Worm (Caenorhabditis elegans): ENCODE measurements around the gene aagr-2.

The aagr-2 gene

DNA sequence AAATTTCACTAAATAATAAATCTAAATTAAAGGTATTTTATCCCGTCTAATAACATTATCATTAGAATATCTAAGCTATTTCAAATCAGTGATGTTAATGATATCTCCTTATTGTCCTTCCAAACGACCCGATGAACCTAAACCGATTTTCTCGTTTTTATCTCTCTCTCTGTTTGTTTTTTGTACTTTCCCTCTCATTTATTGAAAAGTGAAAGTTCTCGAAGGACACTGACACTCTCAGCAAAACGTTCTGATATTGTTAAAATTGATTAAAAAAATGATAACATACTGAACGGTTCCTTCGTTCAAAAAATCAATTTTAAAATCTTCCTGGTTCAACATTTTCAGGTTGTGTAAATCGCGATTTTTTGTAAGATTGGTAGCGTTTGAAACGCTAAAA, 49.0 kb downstream of the aagr-2 start, which contains the start of gene F11G11.13:
Gene F11G11.13 (minus strand): TSS at position 89 of the 400 bp plus-strand sequence.
- TF ChIP-seq klf-2 (GFP tag; conservative IDR thresholded peaks at IDR 0.05) (no peak), ztf-23 (GFP tag; IDR thresholded peaks at IDR 0.05) (no peak), tab-1 (GFP tag; IDR thresholded peaks at IDR 0.05) (no peak), flt-1 (GFP tag; IDR thresholded peaks at IDR 0.05) (no peak), med-1 (GFP tag; optimal IDR thresholded peaks at IDR 0.05; ENCODE audit: insufficient read depth) (no peak), T22C8.4 (GFP tag; IDR thresholded peaks at IDR 0.05) (no peak), ref-1 (GFP tag; conservative IDR thresholded peaks at IDR 0.05) (no peak), cog-1 (tag; optimal IDR thresholded peaks at IDR 0.05) (no peak)

DNA sequence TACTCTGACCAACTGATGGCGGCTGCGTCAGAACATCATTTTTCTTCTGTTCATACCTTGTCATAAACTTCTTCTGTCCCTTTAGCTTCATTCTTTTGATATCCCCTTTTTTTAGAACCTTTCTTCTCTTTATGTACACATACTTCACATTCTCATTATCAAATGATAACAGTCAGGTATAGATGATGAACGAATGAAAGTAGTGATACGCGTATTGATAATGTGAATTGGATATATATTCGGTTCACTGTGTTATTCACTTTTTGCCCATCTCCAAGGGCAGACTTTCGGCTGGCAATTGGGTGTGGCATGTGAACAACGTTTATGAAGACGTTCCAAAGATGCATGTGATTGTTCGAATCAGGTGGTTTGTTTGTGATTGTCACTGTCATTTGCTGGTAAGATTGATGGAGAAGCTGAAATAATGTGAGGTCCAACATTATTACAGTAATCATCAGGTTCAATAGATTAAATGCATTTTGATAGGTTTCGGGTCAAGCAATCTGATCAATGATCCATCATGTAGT, 50.6 kb downstream of the aagr-2 start, which contains the start of gene F11G11.15:
Gene F11G11.15 (plus strand): TSS at position 511 of the 527 bp plus-strand sequence.
- no peak for TF ChIP-seq klf-2 (GFP tag; conservative IDR thresholded peaks at IDR 0.05)
- TF ChIP-seq tab-1 (GFP tag; IDR thresholded peaks at IDR 0.05), result no peak
- TF ChIP-seq med-1 (GFP tag; optimal IDR thresholded peaks at IDR 0.05; ENCODE audit: insufficient read depth), result no peak
- no peak for TF ChIP-seq ref-1 (GFP tag; conservative IDR thresholded peaks at IDR 0.05)
- no peak for TF ChIP-seq ztf-23 (GFP tag; IDR thresholded peaks at IDR 0.05)
- no peak for TF ChIP-seq T22C8.4 (GFP tag; IDR thresholded peaks at IDR 0.05)
- TF ChIP-seq ztf-29 (GFP tag; IDR thresholded peaks at IDR 0.05), result no peak
- no peak for TF ChIP-seq flt-1 (GFP tag; IDR thresholded peaks at IDR 0.05)
- TF ChIP-seq cog-1 (tag; optimal IDR thresholded peaks at IDR 0.05), result no peak

DNA sequence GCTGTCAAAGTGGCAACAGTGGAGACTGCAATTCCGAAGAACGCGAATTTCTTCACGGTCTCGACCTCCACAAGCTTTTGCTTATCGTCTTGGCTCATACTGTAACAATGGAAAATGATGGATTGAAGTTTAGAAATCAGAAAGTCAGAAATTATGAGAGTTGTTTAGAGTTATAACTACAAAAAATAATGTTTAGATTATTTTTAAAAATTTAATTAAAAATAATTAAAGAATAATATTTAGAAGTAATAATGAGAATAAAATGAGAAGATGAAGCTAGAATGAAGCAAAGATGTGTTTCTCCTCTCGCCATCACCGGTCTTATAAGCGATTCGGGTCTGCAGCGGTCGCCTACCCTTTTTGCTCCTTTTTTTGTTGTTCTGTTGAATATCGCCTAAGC, 52.0 kb downstream of the aagr-2 start, which contains the start of gene col-73:
Gene col-73 (minus strand): TSS at position 101 of the 400 bp plus-strand sequence.
- TF ChIP-seq klf-2 (GFP tag; conservative IDR thresholded peaks at IDR 0.05) (no peak), T22C8.4 (GFP tag; IDR thresholded peaks at IDR 0.05) (no peak), med-1 (GFP tag; optimal IDR thresholded peaks at IDR 0.05; ENCODE audit: insufficient read depth) (no peak), ref-1 (GFP tag; conservative IDR thresholded peaks at IDR 0.05) (no peak), tab-1 (GFP tag; IDR thresholded peaks at IDR 0.05) (no peak), ztf-29 (GFP tag; IDR thresholded peaks at IDR 0.05) (no peak), ztf-23 (GFP tag; IDR thresholded peaks at IDR 0.05) (no peak), flt-1 (GFP tag; IDR thresholded peaks at IDR 0.05) (no peak), cog-1 (tag; optimal IDR thresholded peaks at IDR 0.05) (no peak)

DNA sequence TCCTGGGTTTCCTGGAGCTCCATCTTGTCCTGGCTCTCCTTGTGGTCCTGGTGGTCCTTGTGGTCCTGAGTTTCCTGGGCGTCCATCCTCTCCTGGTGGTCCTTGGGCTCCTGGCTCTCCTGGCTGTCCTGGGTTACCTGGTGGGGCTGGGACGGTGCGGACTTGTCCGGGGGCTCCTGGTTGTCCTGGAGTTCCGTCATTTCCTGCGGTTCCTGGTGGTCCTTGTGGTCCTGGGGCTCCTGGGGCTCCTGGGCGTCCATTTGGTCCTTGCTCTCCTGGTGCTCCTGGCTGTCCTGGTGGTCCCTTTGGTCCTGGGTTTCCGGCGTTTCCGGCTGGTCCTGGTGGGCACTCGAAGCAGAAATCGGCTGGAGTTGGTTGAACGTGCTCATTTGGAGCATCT, 52.7 kb downstream of the aagr-2 start:
- TF ChIP-seq tab-1 (GFP tag; IDR thresholded peaks at IDR 0.05) (0 out of 2 replicates have a peak, but pooled peaks have one; percentile 60), ref-1 (GFP tag; conservative IDR thresholded peaks at IDR 0.05) (0 out of 2 replicates have a peak, but pooled peaks have one; percentile 9)

DNA sequence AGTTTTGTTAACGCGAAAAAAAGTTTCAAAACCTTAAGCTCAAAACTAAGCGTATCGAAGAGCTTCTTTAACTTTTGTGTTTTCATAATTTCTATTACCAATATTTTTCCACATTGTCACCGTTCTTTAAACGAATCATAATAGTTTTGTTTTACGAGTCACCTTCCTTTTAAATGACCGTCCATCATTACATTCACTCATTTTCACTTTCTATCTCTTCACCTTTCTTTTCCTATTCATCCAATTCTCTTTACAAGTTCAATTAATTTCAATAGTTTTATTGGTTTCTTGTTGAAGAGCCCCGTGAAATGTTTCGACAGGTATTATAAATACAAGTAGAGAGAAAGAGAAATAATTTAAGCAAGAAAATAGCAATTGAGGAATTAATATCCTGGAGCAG, 53.2 kb downstream of the aagr-2 start:
- TF ChIP-seq flt-1 (GFP tag; IDR thresholded peaks at IDR 0.05), result no peak
- TF ChIP-seq ref-1 (GFP tag; conservative IDR thresholded peaks at IDR 0.05), result no peak
- TF ChIP-seq cog-1 (tag; optimal IDR thresholded peaks at IDR 0.05), result no peak
- TF ChIP-seq med-1 (GFP tag; optimal IDR thresholded peaks at IDR 0.05; ENCODE audit: insufficient read depth), result no peak

DNA sequence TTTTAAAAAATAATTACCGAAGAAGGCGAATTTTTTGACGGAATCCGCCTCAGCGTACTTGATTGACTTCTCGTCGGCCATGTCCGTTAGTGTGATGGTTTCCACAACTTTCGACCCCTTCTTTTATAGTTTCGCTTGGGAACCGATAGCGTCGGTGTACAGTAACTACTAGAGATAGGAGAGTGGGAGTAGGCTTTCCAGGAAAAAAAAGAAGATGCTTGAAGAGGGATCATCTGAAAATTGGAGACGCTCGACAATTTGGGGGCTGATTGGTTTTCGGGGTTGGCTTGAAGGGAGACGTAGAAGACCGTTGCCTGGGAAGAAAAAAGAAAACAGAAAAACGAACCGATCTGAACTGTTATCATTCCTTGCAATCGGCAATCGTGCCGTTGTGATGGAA, 54.4 kb downstream of the aagr-2 start, which contains the start of gene col-20:
Gene col-20 (minus strand): TSS at position 101 of the 400 bp plus-strand sequence.
- no peak for TF ChIP-seq ztf-29 (GFP tag; IDR thresholded peaks at IDR 0.05)
- no peak for TF ChIP-seq med-1 (GFP tag; optimal IDR thresholded peaks at IDR 0.05; ENCODE audit: insufficient read depth)

DNA sequence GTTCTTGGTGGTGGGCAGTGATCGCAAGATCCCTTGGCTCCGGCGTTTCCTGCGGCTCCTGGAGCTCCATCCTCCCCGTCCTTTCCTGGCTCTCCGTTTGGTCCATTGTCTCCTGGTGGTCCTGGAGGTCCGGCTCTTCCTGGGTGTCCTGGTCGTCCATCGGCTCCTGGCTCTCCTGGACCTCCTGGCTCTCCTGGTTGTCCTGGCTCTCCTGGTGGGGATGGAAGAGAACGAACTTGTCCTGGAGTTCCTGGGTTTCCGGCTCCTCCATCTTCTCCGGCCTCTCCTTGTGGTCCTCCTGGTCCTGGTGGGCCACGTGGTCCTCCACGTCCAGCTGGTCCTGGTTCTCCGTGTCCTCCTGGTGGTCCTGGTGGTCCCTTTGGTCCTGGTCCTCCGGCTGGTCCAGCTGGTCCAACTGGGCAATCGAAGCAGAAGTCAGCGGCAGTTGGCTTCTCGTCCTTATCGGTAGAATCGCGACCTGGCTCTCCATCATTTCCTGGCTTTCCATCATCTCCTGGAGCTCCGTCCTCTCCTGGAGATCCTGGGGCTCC, 55.2 kb downstream of the aagr-2 start:
- TF ChIP-seq cog-1 (tag; optimal IDR thresholded peaks at IDR 0.05) (no peak), ztf-23 (GFP tag; IDR thresholded peaks at IDR 0.05) (no peak), klf-2 (GFP tag; conservative IDR thresholded peaks at IDR 0.05) (no peak), ztf-29 (GFP tag; IDR thresholded peaks at IDR 0.05) (no peak), T22C8.4 (GFP tag; IDR thresholded peaks at IDR 0.05) (no peak), flt-1 (GFP tag; IDR thresholded peaks at IDR 0.05) (no peak), tab-1 (GFP tag; IDR thresholded peaks at IDR 0.05) (no peak), ref-1 (GFP tag; conservative IDR thresholded peaks at IDR 0.05) (no peak), med-1 (GFP tag; optimal IDR thresholded peaks at IDR 0.05; ENCODE audit: insufficient read depth) (no peak)

DNA sequence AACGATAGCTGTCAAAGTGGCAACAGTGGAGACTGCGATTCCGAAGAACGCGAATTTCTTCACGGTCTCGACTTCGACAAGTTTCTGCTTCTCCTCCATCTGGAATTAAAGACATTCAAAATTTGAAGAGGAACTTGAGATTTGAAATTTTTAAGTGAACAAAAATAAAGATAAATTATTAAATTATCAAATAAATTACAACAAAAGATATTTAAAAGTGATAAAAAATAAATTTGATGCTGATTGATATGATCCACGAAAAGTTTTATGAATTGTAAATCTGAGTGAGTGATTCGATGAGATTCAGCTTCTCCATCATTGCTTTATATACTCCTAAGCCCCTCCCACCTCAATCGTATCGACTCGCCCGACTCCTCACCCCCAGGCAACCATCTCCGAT, 57.6 kb downstream of the aagr-2 start, which contains the start of gene col-17:
Gene col-17 (minus strand): TSS at position 101 of the 400 bp plus-strand sequence.
- TF ChIP-seq ztf-23 (GFP tag; IDR thresholded peaks at IDR 0.05), result no peak
- no peak for TF ChIP-seq med-1 (GFP tag; optimal IDR thresholded peaks at IDR 0.05; ENCODE audit: insufficient read depth)
- no peak for TF ChIP-seq tab-1 (GFP tag; IDR thresholded peaks at IDR 0.05)
- TF ChIP-seq T22C8.4 (GFP tag; IDR thresholded peaks at IDR 0.05), result no peak
- no peak for TF ChIP-seq cog-1 (tag; optimal IDR thresholded peaks at IDR 0.05)
- no peak for TF ChIP-seq ref-1 (GFP tag; conservative IDR thresholded peaks at IDR 0.05)
- TF ChIP-seq klf-2 (GFP tag; conservative IDR thresholded peaks at IDR 0.05), result no peak
- no peak for TF ChIP-seq flt-1 (GFP tag; IDR thresholded peaks at IDR 0.05)
- no peak for TF ChIP-seq ztf-29 (GFP tag; IDR thresholded peaks at IDR 0.05)

DNA sequence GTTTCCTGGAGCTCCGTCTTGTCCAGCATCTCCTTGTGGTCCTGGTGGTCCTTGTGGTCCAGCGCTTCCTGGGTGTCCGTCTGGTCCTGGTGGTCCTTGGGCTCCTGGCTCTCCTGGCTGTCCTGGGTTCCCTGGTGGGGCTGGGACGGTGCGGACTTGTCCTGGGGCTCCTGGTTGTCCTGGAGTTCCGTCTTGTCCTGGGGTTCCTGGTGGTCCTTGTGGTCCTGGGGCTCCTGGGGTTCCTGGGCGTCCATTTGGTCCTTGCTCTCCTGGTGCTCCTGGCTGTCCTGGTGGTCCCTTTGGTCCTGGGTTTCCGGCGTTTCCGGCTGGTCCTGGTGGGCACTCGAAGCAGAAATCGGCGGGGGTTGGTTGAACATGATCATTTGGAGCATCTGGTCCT, 58.2 kb downstream of the aagr-2 start:
- TF ChIP-seq flt-1 (GFP tag; IDR thresholded peaks at IDR 0.05), result 0 out of 2 replicates have a peak, but pooled peaks have one; percentile 13

DNA sequence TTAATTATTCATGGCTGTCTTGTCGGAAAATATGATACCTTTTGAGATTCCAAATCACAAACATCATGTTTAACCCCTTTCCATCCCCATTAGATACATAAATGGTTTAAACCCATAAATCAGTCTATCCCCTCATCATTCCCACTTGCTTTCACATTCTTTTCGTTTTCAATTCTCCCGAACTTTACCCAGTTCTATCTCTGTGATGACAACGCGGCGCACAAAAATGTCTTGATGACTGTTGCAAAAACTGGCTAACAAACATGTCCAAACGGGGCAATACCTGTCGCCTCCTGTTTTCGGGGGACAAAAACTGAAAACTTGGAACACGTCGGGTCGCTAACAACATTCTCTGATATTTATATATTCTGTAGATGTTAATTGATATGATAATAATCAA, 59.0 kb downstream of the aagr-2 start:
- TF ChIP-seq flt-1 (GFP tag; IDR thresholded peaks at IDR 0.05) (no peak), ref-1 (GFP tag; conservative IDR thresholded peaks at IDR 0.05) (no peak), T22C8.4 (GFP tag; IDR thresholded peaks at IDR 0.05) (no peak), klf-2 (GFP tag; conservative IDR thresholded peaks at IDR 0.05) (no peak), ztf-23 (GFP tag; IDR thresholded peaks at IDR 0.05) (no peak), med-1 (GFP tag; optimal IDR thresholded peaks at IDR 0.05; ENCODE audit: insufficient read depth) (no peak), ztf-29 (GFP tag; IDR thresholded peaks at IDR 0.05) (no peak), cog-1 (tag; optimal IDR thresholded peaks at IDR 0.05) (no peak), tab-1 (GFP tag; IDR thresholded peaks at IDR 0.05) (no peak)

Data from whole organism, midembryonic.